Worm (Caenorhabditis elegans) whole organism, mixed stage, embryonic: ENCODE measurements around the gene T19D12.1.

Source experiments
- elt-1 ChIP-seq: sonication (generic microtip); optimal IDR thresholded peaks from 2 replicates; lab custom pipeline; 2017; ENCODE audit warnings: missing genetic modification characterization, mild to moderate bottlenecking, missing compliant biosample characterization, antibody characterized with exemption, moderate library complexity, borderline replicate concordance; ENCODE audit not compliant: insufficient read depth
- lin-13 ChIP-seq: fragments of 150-350 bp; optimal IDR thresholded peaks from 2 replicates; lab custom pipeline; 2014; ENCODE audit warnings: missing biosample characterization, missing genetic modification characterization
- mep-1 ChIP-seq: fragments of 150-350 bp; optimal IDR thresholded peaks from 2 replicates; lab custom pipeline; 2017; ENCODE audit warnings: missing biosample characterization, missing genetic modification reagents, missing genetic modification characterization, inconsistent platforms
- nhr-28 ChIP-seq: fragments of 150-350 bp; optimal IDR thresholded peaks from 2 replicates; lab custom pipeline; 2014; ENCODE audit warnings: missing biosample characterization, missing genetic modification characterization
- snpc-4 ChIP-seq: fragments of 150-350 bp; optimal IDR thresholded peaks from 2 replicates; lab custom pipeline; 2014; ENCODE audit warnings: missing biosample characterization, missing genetic modification characterization
- sptf-1 ChIP-seq: sonication (generic microtip); optimal IDR thresholded peaks from 2 replicates; lab custom pipeline; 2017; ENCODE audit warnings: mild to moderate bottlenecking, missing genetic modification characterization, moderate library complexity, missing compliant biosample characterization
- unc-39 ChIP-seq: fragments of 150-350 bp; optimal IDR thresholded peaks from 2 replicates; lab custom pipeline; 2014; ENCODE audit warnings: missing biosample characterization, missing genetic modification characterization
- ztf-11 ChIP-seq: fragments of 150-350 bp; optimal IDR thresholded peaks from 2 replicates; lab custom pipeline; 2014; ENCODE audit warnings: missing biosample characterization, missing genetic modification characterization

- TF ChIP-seq lin-13 (tag; lab: Kevin White, UChicago) (no peak), sptf-1 (no peak), elt-1 (tag; lab: Kevin White, UChicago) (no peak), nhr-28 (no peak), unc-39 (tag; lab: Kevin White, UChicago) (no peak), snpc-4 (tag; lab: Kevin White, UChicago) (no peak), mep-1 (tag; lab: Kevin White, UChicago) (no peak), ztf-11 (tag; lab: Kevin White, UChicago) (no peak)
Measured at ce11 chrII:6710596-6710995, 43.9 kb downstream of the T19D12.1 start.
